Fruit fly (Drosophila melanogaster): ENCODE data around the gene CG5139.

CG5139 gene

DNA sequence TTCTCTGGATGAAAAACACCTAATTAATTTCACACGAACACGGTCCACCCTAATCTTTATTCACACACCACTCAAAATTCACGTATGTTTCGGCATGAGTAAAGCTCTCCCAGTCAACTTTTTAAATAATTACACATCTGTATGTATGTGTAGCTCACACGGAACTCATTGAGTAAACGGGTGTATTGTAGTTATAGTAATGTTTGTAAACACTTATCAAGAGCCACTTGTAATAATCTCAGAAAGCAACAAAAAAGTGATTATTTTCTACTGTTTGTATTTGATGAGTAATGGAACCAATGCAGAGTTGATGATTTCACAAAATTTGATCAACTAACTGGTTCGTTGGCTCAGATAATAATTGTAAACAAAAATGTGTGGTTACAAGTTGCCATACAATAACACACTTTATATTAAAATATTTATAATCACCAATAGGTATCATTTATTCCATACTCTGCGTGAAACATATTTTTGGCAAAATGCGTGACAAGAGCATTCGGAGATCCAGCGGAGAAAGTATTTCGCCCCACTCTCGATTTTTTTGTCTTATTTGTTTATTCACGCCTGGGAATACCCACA, 18.9 kb upstream of the CG5139 start:
- TF ChIP-seq OdsH (GFP tag; optimal IDR thresholded peaks at IDR 0.05): peak; percentile 42
- no peak for TF ChIP-seq GATAd (GFP tag; optimal IDR thresholded peaks at IDR 0.05)
- no peak for TF ChIP-seq Abd-B (GFP tag; optimal IDR thresholded peaks at IDR 0.05)
- no peak for TF ChIP-seq foxo (GFP tag; optimal IDR thresholded peaks at IDR 0.05)
- no peak for TF ChIP-seq dsf (GFP tag; optimal IDR thresholded peaks at IDR 0.05; ENCODE audit: borderline replicate concordance)
- no peak for TF ChIP-seq dmrt93B (GFP tag; optimal IDR thresholded peaks at IDR 0.05)
- TF ChIP-seq Jra (GFP tag; optimal IDR thresholded peaks at IDR 0.05): no peak
- TF ChIP-seq Hr78 (GFP tag; optimal IDR thresholded peaks at IDR 0.05): no peak
- TF ChIP-seq tai (GFP tag; optimal IDR thresholded peaks at IDR 0.05): no peak
- peak; percentile 25 for TF ChIP-seq pan (optimal IDR thresholded peaks at IDR 0.05)
- TF ChIP-seq CG32264 (GFP tag; optimal IDR thresholded peaks at IDR 0.05): no peak
- TF ChIP-seq HLH106 (tag; optimal IDR thresholded peaks at IDR 0.05): no peak

- no peak for TF ChIP-seq pan (optimal IDR thresholded peaks at IDR 0.05)
- TF ChIP-seq Rel (GFP tag; optimal IDR thresholded peaks at IDR 0.05): no peak
- TF ChIP-seq Rel (tag; optimal IDR thresholded peaks at IDR 0.05): no peak
- no peak for TF ChIP-seq dsf (GFP tag; optimal IDR thresholded peaks at IDR 0.05; ENCODE audit: borderline replicate concordance)
- TF ChIP-seq woc (GFP tag; optimal IDR thresholded peaks at IDR 0.05): no peak
- no peak for TF ChIP-seq jim (GFP tag; optimal IDR thresholded peaks at IDR 0.05)
- TF ChIP-seq Dfd (GFP tag; optimal IDR thresholded peaks at IDR 0.05): no peak
- no peak for TF ChIP-seq h (GFP tag; optimal IDR thresholded peaks at IDR 0.05)
- no peak for TF ChIP-seq lola (GFP tag; optimal IDR thresholded peaks at IDR 0.05)
- TF ChIP-seq psq (GFP tag; optimal IDR thresholded peaks at IDR 0.05): no peak
- no peak for TF ChIP-seq Vsx2 (GFP tag; optimal IDR thresholded peaks at IDR 0.05; ENCODE audit: partially characterized antibody)
- TF ChIP-seq foxo (GFP tag; optimal IDR thresholded peaks at IDR 0.05): no peak
- no peak for TF ChIP-seq Abd-B (GFP tag; optimal IDR thresholded peaks at IDR 0.05)
- TF ChIP-seq Hnf4 (GFP tag; optimal IDR thresholded peaks at IDR 0.05): no peak
- TF ChIP-seq sv (GFP tag; optimal IDR thresholded peaks at IDR 0.05): no peak
- TF ChIP-seq brk (GFP tag; optimal IDR thresholded peaks at IDR 0.05): no peak
- TF ChIP-seq CG9705 (GFP tag; optimal IDR thresholded peaks at IDR 0.05): no peak
- TF ChIP-seq CG32264 (GFP tag; optimal IDR thresholded peaks at IDR 0.05): no peak
- TF ChIP-seq Myc (optimal IDR thresholded peaks at IDR 0.05): no peak
- no peak for TF ChIP-seq N (GFP tag; optimal IDR thresholded peaks at IDR 0.05)
- no peak for TF ChIP-seq sage (GFP tag; optimal IDR thresholded peaks at IDR 0.05)
Measured at dm6 chr2L:1217033-1217612, 18.1 kb upstream of the CG5139 start.

- no peak for TF ChIP-seq pan (optimal IDR thresholded peaks at IDR 0.05)
- TF ChIP-seq woc (GFP tag; optimal IDR thresholded peaks at IDR 0.05): no peak
- no peak for TF ChIP-seq N (GFP tag; optimal IDR thresholded peaks at IDR 0.05)
Measured at dm6 chr2L:1214465-1214864, 15.4 kb upstream of the CG5139 start.

dm6 chr2L:1213587-1213986, 14.5 kb upstream of the CG5139 start:
- TF ChIP-seq Hnf4 (GFP tag; optimal IDR thresholded peaks at IDR 0.05) (no peak), rgr (GFP tag; optimal IDR thresholded peaks at IDR 0.05) (no peak), usp (GFP tag; optimal IDR thresholded peaks at IDR 0.05) (no peak), dsf (GFP tag; optimal IDR thresholded peaks at IDR 0.05; ENCODE audit: borderline replicate concordance) (no peak), sage (GFP tag; optimal IDR thresholded peaks at IDR 0.05) (no peak), CG9705 (GFP tag; optimal IDR thresholded peaks at IDR 0.05) (no peak)

DNA sequence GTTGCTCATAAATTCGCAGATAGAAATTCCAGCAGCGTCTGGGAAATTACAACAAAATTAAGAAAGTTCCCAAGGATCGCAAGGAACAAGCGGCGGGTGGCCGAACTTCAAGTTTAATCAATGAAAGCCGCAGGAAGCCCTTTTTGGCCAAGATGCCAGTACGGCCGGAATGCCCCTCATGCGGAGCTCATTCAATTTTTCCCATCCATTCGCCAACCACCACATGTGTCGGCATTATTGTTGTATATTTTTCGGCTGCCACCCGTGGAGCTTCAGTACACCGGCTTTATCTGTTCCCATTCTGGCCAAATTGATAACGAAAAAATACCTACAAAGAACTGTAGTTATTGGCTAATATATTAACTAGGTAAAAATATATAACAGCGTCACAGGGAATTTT, 12.5 kb upstream of the CG5139 start:
- TF ChIP-seq Myc (optimal IDR thresholded peaks at IDR 0.05): peak; percentile 6
- no peak for TF ChIP-seq dmrt93B (GFP tag; optimal IDR thresholded peaks at IDR 0.05)
- no peak for TF ChIP-seq CG32264 (GFP tag; optimal IDR thresholded peaks at IDR 0.05)
- no peak for TF ChIP-seq Dif (GFP tag; optimal IDR thresholded peaks at IDR 0.05; ENCODE audit: partially characterized antibody)
- TF ChIP-seq Dfd (GFP tag; optimal IDR thresholded peaks at IDR 0.05): no peak

dm6 chr2L:1207432-1207831, 8.4 kb upstream of the CG5139 start:
- TF ChIP-seq Rel (GFP tag; optimal IDR thresholded peaks at IDR 0.05): no peak
- TF ChIP-seq Rel (tag; optimal IDR thresholded peaks at IDR 0.05): no peak
- peak; percentile 10 for TF ChIP-seq br (GFP tag; optimal IDR thresholded peaks at IDR 0.05)

All from whole organism, wandering third instar larva.